Worm (Caenorhabditis elegans): ENCODE measurements around the gene lpr-4.

DNA sequence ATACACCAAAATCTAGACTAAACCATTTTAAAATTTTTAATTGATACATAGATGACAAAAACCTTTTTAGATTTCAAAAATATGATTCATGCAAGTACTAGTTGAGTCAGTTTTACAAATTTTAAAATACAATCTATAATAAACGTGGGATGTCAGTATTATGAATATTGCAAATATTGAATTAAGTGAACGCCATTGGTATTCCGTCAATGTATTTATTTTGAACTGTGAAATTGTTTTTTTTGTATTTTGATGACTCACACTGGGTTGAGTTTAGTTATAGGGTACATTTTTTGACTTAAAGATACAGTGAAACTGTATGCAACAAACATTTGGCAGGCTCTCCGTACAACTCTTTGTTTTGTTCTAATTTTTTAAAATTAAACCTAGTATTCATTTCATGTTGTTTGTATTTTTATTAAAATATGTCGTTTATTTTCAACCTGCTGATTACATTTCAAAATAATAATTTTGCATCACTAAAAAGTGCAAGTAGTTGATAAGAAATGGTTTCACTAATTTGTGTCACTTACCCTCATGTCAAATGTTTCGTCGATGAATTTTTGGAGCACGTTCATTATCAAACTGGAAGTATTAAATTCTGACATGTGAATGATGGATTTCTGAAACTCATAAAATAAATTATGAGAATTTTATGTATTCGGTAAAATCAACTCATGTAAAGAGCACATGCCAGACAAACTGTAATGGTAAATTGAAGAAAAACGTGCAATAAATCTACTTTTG, 40.1 kb downstream of the lpr-4 start, which contains the start of gene W02H3.1:
- no peak for TF ChIP-seq nhr-76 (tag; optimal IDR thresholded peaks at IDR 0.05)
- TF ChIP-seq nhr-12 (tag; optimal IDR thresholded peaks at IDR 0.05): no peak
- TF ChIP-seq lin-13 (tag; optimal IDR thresholded peaks at IDR 0.05): no peak
- no peak for TF ChIP-seq mep-1 (tag; optimal IDR thresholded peaks at IDR 0.05)
- TF ChIP-seq ces-1 (GFP tag; optimal IDR thresholded peaks at IDR 0.05): no peak
- no peak for TF ChIP-seq elt-1 (tag; optimal IDR thresholded peaks at IDR 0.05; ENCODE audit: borderline replicate concordance, insufficient read depth)
- TF ChIP-seq unc-39 (tag; optimal IDR thresholded peaks at IDR 0.05): no peak
- TF ChIP-seq blmp-1 (tag; optimal IDR thresholded peaks at IDR 0.05): no peak
- no peak for TF ChIP-seq snpc-4 (tag; optimal IDR thresholded peaks at IDR 0.05)
- no peak for TF ChIP-seq unc-62 (GFP tag; optimal IDR thresholded peaks at IDR 0.05)
- no peak for TF ChIP-seq ztf-11 (tag; optimal IDR thresholded peaks at IDR 0.05)
- TF ChIP-seq mls-2 (tag; optimal IDR thresholded peaks at IDR 0.05): no peak

Measured in whole organism, mixed stage, embryonic.